Worm (Caenorhabditis elegans): ENCODE data around the gene ZK105.5.

ZK105.5 gene

ce11 chrV:7681388-7681787, 36.1 kb downstream of the ZK105.5 start, which contains the start of gene cyp-33A1 (continued):
- no peak for TF ChIP-seq nhr-47 (tag; optimal IDR thresholded peaks at IDR 0.05)
- no peak for TF ChIP-seq mep-1 (tag; optimal IDR thresholded peaks at IDR 0.05)
- no peak for TF ChIP-seq unc-98 (GFP tag; IDR thresholded peaks at IDR 0.05)
- no peak for TF ChIP-seq nhr-76 (tag; optimal IDR thresholded peaks at IDR 0.05)
- no peak for TF ChIP-seq Y116A8C.19 (tag; optimal IDR thresholded peaks at IDR 0.05; ENCODE audit: borderline replicate concordance)
- TF ChIP-seq ceh-8 (GFP tag; optimal IDR thresholded peaks at IDR 0.05), result no peak
- no peak for TF ChIP-seq ztf-11 (tag; optimal IDR thresholded peaks at IDR 0.05)
- TF ChIP-seq lin-13 (GFP tag; optimal IDR thresholded peaks at IDR 0.05), result no peak
- TF ChIP-seq nhr-71 (tag; optimal IDR thresholded peaks at IDR 0.05), result peak; percentile 38
- no peak for TF ChIP-seq isw-1 (GFP tag; IDR thresholded peaks at IDR 0.05)
- no peak for TF ChIP-seq zag-1 (tag; optimal IDR thresholded peaks at IDR 0.05)
- TF ChIP-seq fkh-10 (GFP tag; optimal IDR thresholded peaks at IDR 0.05), result no peak
- TF ChIP-seq swsn-7 (tag; optimal IDR thresholded peaks at IDR 0.05), result no peak
- TF ChIP-seq ceh-82 (tag; optimal IDR thresholded peaks at IDR 0.05), result no peak
- no peak for TF ChIP-seq dsc-1 (tag; optimal IDR thresholded peaks at IDR 0.05)
- no peak for TF ChIP-seq fkh-8 (tag; optimal IDR thresholded peaks at IDR 0.05)
- peak; percentile 81 for TF ChIP-seq nhr-85 (tag)
- TF ChIP-seq pag-3 (tag; optimal IDR thresholded peaks at IDR 0.05; ENCODE audit: borderline replicate concordance, insufficient read depth), result no peak
- no peak for TF ChIP-seq zip-4 (GFP tag; optimal IDR thresholded peaks at IDR 0.05)

ce11 chrV:7675904-7676303, 41.6 kb downstream of the ZK105.5 start, which contains the start of gene C12D5.3:
Gene C12D5.3, plus strand, starts transcription at chrV:7676204.
- no peak for TF ChIP-seq sox-4 (tag; optimal IDR thresholded peaks at IDR 0.05)
- TF ChIP-seq aha-1 (tag; optimal IDR thresholded peaks at IDR 0.05), result no peak
- TF ChIP-seq skn-1 (tag; optimal IDR thresholded peaks at IDR 0.05), result no peak
- no peak for TF ChIP-seq mab-9 (GFP tag; IDR thresholded peaks at IDR 0.05)

ce11 chrV:7672258-7672657, 45.3 kb downstream of the ZK105.5 start, which contains the start of gene C12D5.4:
Gene C12D5.4, plus strand, starts transcription at chrV:7672558.
- TF ChIP-seq lir-3 (tag; optimal IDR thresholded peaks at IDR 0.05; ENCODE audit: poor library complexity) (no peak), elt-2 (tag; optimal IDR thresholded peaks at IDR 0.05) (no peak), nhr-71 (tag; optimal IDR thresholded peaks at IDR 0.05) (no peak), unc-98 (GFP tag; IDR thresholded peaks at IDR 0.05) (no peak), nhr-90 (tag; optimal IDR thresholded peaks at IDR 0.05; ENCODE audit: poor library complexity) (no peak), hpl-2 (GFP tag; optimal IDR thresholded peaks at IDR 0.05) (no peak), zip-4 (GFP tag; optimal IDR thresholded peaks at IDR 0.05) (no peak), snpc-4 (tag; optimal IDR thresholded peaks at IDR 0.05) (no peak), nhr-237 (tag; optimal IDR thresholded peaks at IDR 0.05) (no peak)

- TF ChIP-seq alr-1 (tag; optimal IDR thresholded peaks at IDR 0.05; ENCODE audit: borderline replicate concordance) (no peak), aha-1 (tag; optimal IDR thresholded peaks at IDR 0.05) (no peak), C04F5.9 (tag; optimal IDR thresholded peaks at IDR 0.05) (no peak), tlp-1 (tag; optimal IDR thresholded peaks at IDR 0.05) (no peak), unc-30 (tag; optimal IDR thresholded peaks at IDR 0.05) (no peak), nhr-11 (tag; optimal IDR thresholded peaks at IDR 0.05) (no peak), lir-3 (tag; optimal IDR thresholded peaks at IDR 0.05; ENCODE audit: poor library complexity) (no peak), mab-9 (GFP tag; IDR thresholded peaks at IDR 0.05) (no peak), fkh-10 (GFP tag; optimal IDR thresholded peaks at IDR 0.05) (no peak), lin-13 (GFP tag; optimal IDR thresholded peaks at IDR 0.05) (no peak)
These were observed 49.6 kb downstream of the ZK105.5 start, which contains the start of gene C12D5.5 for ce11 chrV:7667940-7668339. Gene C12D5.5, plus strand, starts transcription at chrV:7668240.
